Fruit fly (Drosophila melanogaster) S2 (cell line): ENCODE measurements around the gene ThrRS.

Experiments
- CG8478 ChIP-seq: fragments of >200 bp; optimal IDR thresholded peaks from 2 replicates; lab custom pipeline; 2018
- CTCF ChIP-seq, 2 experiments: fragments of >200 bp; optimal IDR thresholded peaks; 2 replicates each; lab custom pipeline; 2018

- TF ChIP-seq CTCF (optimal IDR thresholded peaks at IDR 0.05; lab: Kevin White, UChicago) (no peak), CG8478 (lab: Kevin White, UChicago) (no peak)
These were observed 10.8 kb upstream of the ThrRS start for dm6 chr2L:12092719-12093118.
